Worm (Caenorhabditis elegans): ENCODE results near the gene nspe-4.
A peak's percentile ranks its signal among the peaks of the same experiment; 100 is the strongest.

Gene nspe-4

DNA sequence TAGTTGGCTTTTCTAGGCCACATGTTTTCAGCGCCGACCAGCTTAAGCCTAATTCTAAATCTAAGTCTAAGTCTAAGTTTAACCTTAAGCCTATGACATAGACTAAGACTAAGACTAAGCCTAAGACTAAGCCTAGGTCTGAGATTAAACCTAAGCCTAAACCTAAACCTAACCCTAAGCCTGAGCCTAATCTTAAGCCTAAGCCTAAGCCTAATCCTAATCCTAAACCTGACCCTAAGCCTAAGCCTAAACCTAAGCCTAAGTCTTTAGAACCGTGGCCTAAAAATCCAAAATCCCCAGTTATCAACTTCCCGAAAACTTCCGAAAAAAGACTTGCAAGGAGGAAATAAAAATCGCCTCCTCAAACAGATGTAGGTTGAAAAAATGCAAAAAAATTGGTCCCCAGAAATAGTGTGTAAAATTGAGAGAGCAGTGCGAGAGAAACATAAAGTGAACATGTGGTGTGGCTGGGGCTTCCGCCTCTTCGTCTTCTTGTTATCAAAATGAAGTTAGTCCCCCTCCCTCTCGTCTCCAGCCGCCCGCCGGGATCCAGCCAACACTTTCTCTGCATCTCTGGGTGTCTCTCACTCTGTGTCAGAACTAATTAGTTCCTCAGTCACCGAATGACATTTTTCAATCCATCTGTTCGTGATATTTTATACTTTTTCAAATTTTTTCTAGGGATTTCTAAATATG is 47.5 kb downstream of the nspe-4 start (continued):
- no peak for TF ChIP-seq D1046.2 (GFP tag; IDR thresholded peaks at IDR 0.05)

DNA sequence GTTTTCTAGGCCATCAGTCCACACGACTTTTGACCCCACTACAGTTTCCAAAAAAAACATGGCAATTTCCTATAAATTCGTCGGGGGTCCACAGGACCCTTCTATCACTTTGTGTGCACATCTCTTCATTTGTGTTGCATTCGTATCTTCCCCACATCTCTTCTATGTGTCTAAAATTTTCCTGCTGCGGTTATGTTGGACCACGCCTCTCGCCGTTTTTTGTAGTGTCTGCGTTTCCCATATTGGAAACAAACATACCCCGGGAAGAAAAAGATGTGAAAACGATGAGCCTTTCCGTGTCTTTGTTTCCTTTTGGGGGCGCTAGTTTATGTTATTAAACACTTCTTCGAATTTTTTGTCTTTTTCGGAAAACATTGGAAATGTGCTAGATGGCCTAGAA is 49.6 kb downstream of the nspe-4 start:
- TF ChIP-seq egl-43 (GFP tag; IDR thresholded peaks at IDR 0.05), result no peak
- TF ChIP-seq lsy-2 (tag; optimal IDR thresholded peaks at IDR 0.05), result no peak
- TF ChIP-seq unc-62 (GFP tag; optimal IDR thresholded peaks at IDR 0.05 in 1 of 2), result peak in 1 of 2 experiments; percentile 18
- no peak for TF ChIP-seq unc-62 (tag; optimal IDR thresholded peaks at IDR 0.05)
- TF ChIP-seq skn-1 (tag; optimal IDR thresholded peaks at IDR 0.05), result no peak
- TF ChIP-seq mep-1 (tag; optimal IDR thresholded peaks at IDR 0.05), result peak; percentile 18
- no peak for TF ChIP-seq lim-7 (GFP tag; IDR thresholded peaks at IDR 0.05)
- TF ChIP-seq zip-2 (tag; optimal IDR thresholded peaks at IDR 0.05), result no peak
- no peak for TF ChIP-seq ceh-44 (GFP tag; IDR thresholded peaks at IDR 0.05)
- TF ChIP-seq rbr-2 (tag; optimal IDR thresholded peaks at IDR 0.05), result peak; percentile 13
- no peak for TF ChIP-seq lin-1 (GFP tag; IDR thresholded peaks at IDR 0.05)
- no peak for TF ChIP-seq ama-1 (optimal IDR thresholded peaks at IDR 0.05)
- no peak for TF ChIP-seq php-3 (GFP tag; IDR thresholded peaks at IDR 0.05)
- no peak for TF ChIP-seq dmd-8 (GFP tag; IDR thresholded peaks at IDR 0.05)
- no peak for TF ChIP-seq nhr-42 (GFP tag; IDR thresholded peaks at IDR 0.05)
- no peak for TF ChIP-seq hlh-30 (tag; optimal IDR thresholded peaks at IDR 0.05; ENCODE audit: insufficient read depth)
- TF ChIP-seq pqm-1 (tag; optimal IDR thresholded peaks at IDR 0.05), result no peak
- TF ChIP-seq daf-8 (GFP tag; IDR thresholded peaks at IDR 0.05), result no peak
- no peak for TF ChIP-seq nhr-237 (tag; optimal IDR thresholded peaks at IDR 0.05)
- TF ChIP-seq mdt-29 (GFP tag; IDR thresholded peaks at IDR 0.05), result no peak
- TF ChIP-seq duxl-1 (tag; optimal IDR thresholded peaks at IDR 0.05; ENCODE audit: poor library complexity), result no peak
- TF ChIP-seq nhr-10 (tag; optimal IDR thresholded peaks at IDR 0.05), result no peak
- TF ChIP-seq ceh-28 (tag; optimal IDR thresholded peaks at IDR 0.05), result no peak

Data from whole organism, L4 larva.